Worm (Caenorhabditis elegans) whole organism, L1 larva: ENCODE data around the gene snf-7.

Experiments used
- C04F5.9 ChIP-seq: sonication (generic microtip); optimal IDR thresholded peaks from 2 replicates; lab custom pipeline; 2016; ENCODE audit warnings: missing genetic modification characterization, missing compliant biosample characterization
- F16B12.6 ChIP-seq: fragments of 150-350 bp; optimal IDR thresholded peaks from 2 replicates; lab custom pipeline; 2014; ENCODE audit warnings: missing biosample characterization, missing genetic modification characterization
- Y116A8C.19 ChIP-seq: sonication (generic microtip); optimal IDR thresholded peaks from 2 replicates; lab custom pipeline; 2016; ENCODE audit warnings: missing compliant biosample characterization, missing genetic modification characterization, borderline replicate concordance
- aly-2 ChIP-seq: fragments of 150-350 bp; optimal IDR thresholded peaks from 2 replicates; lab custom pipeline; 2014; ENCODE audit warnings: missing biosample characterization, missing genetic modification characterization
- ama-1 ChIP-seq: fragments of 150-350 bp; optimal IDR thresholded peaks from 2 replicates; lab custom pipeline; 2014
- blmp-1 ChIP-seq: fragments of 150-350 bp; optimal IDR thresholded peaks from 2 replicates; lab custom pipeline; 2014; ENCODE audit warnings: missing biosample characterization, missing genetic modification characterization
- ceh-63 ChIP-seq: fragments of 200-800 bp; sonication (Bioruptor generic); optimal IDR thresholded peaks from 2 replicates; lab custom pipeline; 2018; ENCODE audit warnings: mild to moderate bottlenecking, missing genetic modification characterization, missing compliant biosample characterization
- ceh-8 ChIP-seq: fragments of 200-800 bp; sonication (Bioruptor generic); optimal IDR thresholded peaks from 2 replicates; lab custom pipeline; 2018; ENCODE audit warnings: mild to moderate bottlenecking, missing genetic modification characterization, moderate library complexity, missing compliant biosample characterization
- ceh-82 ChIP-seq, 3 experiments: fragments of 150-350 bp in 1 of 3; sonication (generic microtip) in 2 of 3; optimal IDR thresholded peaks; 2 replicates each; lab custom pipeline; 2014 to 2017; ENCODE audit warnings: missing biosample characterization in 3 of 3, missing genetic modification characterization in 3 of 3
- ceh-88 ChIP-seq: fragments of 200-800 bp; sonication (Bioruptor generic); IDR thresholded peaks from 2 replicates; pipeline ENCODE4 v1.3.6; 2022; ENCODE audit warnings: missing genetic modification characterization, missing compliant biosample characterization
- dpl-1 ChIP-seq, 3 experiments: fragments of 150-350 bp in 2 of 3; sonication (generic microtip) in 1 of 3; optimal IDR thresholded peaks; 2 replicates each; lab custom pipeline; 2014 to 2017; ENCODE audit warnings: missing biosample characterization in 3 of 3, missing genetic modification characterization in 3 of 3, missing genetic modification reagents in 3 of 3
- dsc-1 ChIP-seq: sonication (generic microtip); optimal IDR thresholded peaks from 2 replicates; lab custom pipeline; 2016; ENCODE audit warnings: mild to moderate bottlenecking, missing genetic modification characterization, missing compliant biosample characterization
- egl-13 ChIP-seq: sonication (generic microtip); optimal IDR thresholded peaks from 2 replicates; lab custom pipeline; 2016; ENCODE audit warnings: missing genotype, missing genetic modification reagents, missing genetic modification characterization, missing compliant biosample characterization
- egl-27 ChIP-seq, 2 experiments: fragments of 150-350 bp in 1 of 2; sonication (generic microtip); optimal IDR thresholded peaks; 3 replicates each; lab custom pipeline; 2017 to 2018; ENCODE audit warnings: missing biosample characterization in 2 of 2, missing genetic modification characterization in 2 of 2, missing genetic modification reagents in 2 of 2
- elt-2 ChIP-seq: sonication (generic microtip); optimal IDR thresholded peaks from 2 replicates; lab custom pipeline; 2016; ENCODE audit warnings: missing genetic modification characterization, mild to moderate bottlenecking, inconsistent platforms, missing compliant biosample characterization, missing genetic modification reagents
- elt-3 ChIP-seq, 6 experiments: fragments of 150-350 bp in 1 of 6; sonication (generic microtip); optimal IDR thresholded peaks; 2 replicates each; lab custom pipeline; 2017 to 2018; ENCODE audit warnings: missing biosample characterization in 6 of 6, missing genetic modification characterization in 6 of 6, inconsistent platforms in 1 of 6
- fkh-10 ChIP-seq: sonication (generic microtip); optimal IDR thresholded peaks from 2 replicates; lab custom pipeline; 2017; ENCODE audit warnings: missing biosample characterization, missing genetic modification reagents, missing genetic modification characterization
- fkh-8 ChIP-seq: sonication (generic microtip); optimal IDR thresholded peaks from 2 replicates; lab custom pipeline; 2016; ENCODE audit warnings: mild to moderate bottlenecking, missing genetic modification characterization, missing compliant biosample characterization
- fos-1 ChIP-seq: fragments of 150-350 bp; optimal IDR thresholded peaks from 2 replicates; lab custom pipeline; 2014; ENCODE audit warnings: missing biosample characterization, missing genetic modification characterization
- grh-1 ChIP-seq: fragments of 200-800 bp; sonication (Bioruptor generic); IDR thresholded peaks from 2 replicates; pipeline ENCODE4 v1.3.6; 2022; ENCODE audit warnings: missing genetic modification reagents, missing genetic modification characterization, missing compliant biosample characterization
- hlh-4 ChIP-seq: sonication (generic microtip); optimal IDR thresholded peaks from 2 replicates; lab custom pipeline; 2016; ENCODE audit warnings: mild to moderate bottlenecking, missing genetic modification characterization, missing compliant biosample characterization
- hpl-2 ChIP-seq: fragments of 150-350 bp; optimal IDR thresholded peaks from 2 replicates; lab custom pipeline; 2014; ENCODE audit warnings: missing biosample characterization, missing genetic modification reagents, missing genetic modification characterization
- irx-1 ChIP-seq: sonication (generic microtip); optimal IDR thresholded peaks from 2 replicates; lab custom pipeline; 2016; ENCODE audit warnings: missing genetic modification characterization, missing compliant biosample characterization
- jun-1 ChIP-seq: fragments of 150-350 bp; optimal IDR thresholded peaks from 2 replicates; lab custom pipeline; 2014; ENCODE audit warnings: missing biosample characterization, missing genetic modification reagents, missing genetic modification characterization
- lin-15B ChIP-seq: fragments of 150-350 bp; sonication (generic microtip); optimal IDR thresholded peaks from 3 replicates; lab custom pipeline; 2014; ENCODE audit warnings: missing biosample characterization, missing genetic modification characterization
- lsy-2 ChIP-seq, 2 experiments: fragments of 150-350 bp; optimal IDR thresholded peaks; 2 replicates each; lab custom pipeline; 2014; ENCODE audit warnings: missing biosample characterization in 2 of 2, missing genetic modification characterization in 2 of 2
- mab-9 ChIP-seq: fragments of 200-800 bp; sonication (Bioruptor generic); IDR thresholded peaks from 2 replicates; pipeline ENCODE4 v1.3.6; 2022; ENCODE audit warnings: missing genetic modification reagents, missing genetic modification characterization, missing compliant biosample characterization
- mef-2 ChIP-seq: fragments of 150-350 bp; optimal IDR thresholded peaks from 2 replicates; lab custom pipeline; 2014; ENCODE audit warnings: missing biosample characterization, missing genetic modification characterization
- mep-1 ChIP-seq: fragments of 150-350 bp; optimal IDR thresholded peaks from 2 replicates; lab custom pipeline; 2014; ENCODE audit warnings: missing biosample characterization, missing genetic modification characterization
- nhr-11 ChIP-seq: fragments of 150-350 bp; optimal IDR thresholded peaks from 2 replicates; lab custom pipeline; 2014; ENCODE audit warnings: missing biosample characterization, missing genetic modification characterization
- nhr-12 ChIP-seq: sonication (generic microtip); optimal IDR thresholded peaks from 2 replicates; lab custom pipeline; 2017; ENCODE audit warnings: missing biosample characterization, missing genetic modification characterization
- nhr-19 ChIP-seq: fragments of 200-800 bp; sonication (Bioruptor generic); conservative IDR thresholded peaks from 2 replicates; pipeline ENCODE4 v1.3.6; 2022; ENCODE audit warnings: missing genetic modification characterization, missing compliant biosample characterization
- nhr-20 ChIP-seq: sonication (generic microtip); optimal IDR thresholded peaks from 2 replicates; lab custom pipeline; 2016; ENCODE audit warnings: mild to moderate bottlenecking, missing genetic modification characterization, missing compliant biosample characterization
- nhr-28 ChIP-seq: fragments of 150-350 bp; optimal IDR thresholded peaks from 2 replicates; lab custom pipeline; 2014; ENCODE audit warnings: missing biosample characterization, missing genetic modification characterization
- nhr-47 ChIP-seq: sonication (generic microtip); optimal IDR thresholded peaks from 2 replicates; lab custom pipeline; 2016; ENCODE audit warnings: mild to moderate bottlenecking, missing genetic modification characterization, moderate library complexity, missing compliant biosample characterization
- nhr-71 ChIP-seq: sonication (generic microtip); optimal IDR thresholded peaks from 2 replicates; lab custom pipeline; 2016; ENCODE audit warnings: mild to moderate bottlenecking, missing genetic modification characterization, moderate library complexity, missing compliant biosample characterization
- nhr-84 ChIP-seq: sonication (generic microtip); optimal IDR thresholded peaks from 2 replicates; lab custom pipeline; 2017; ENCODE audit warnings: missing biosample characterization, missing genetic modification characterization
- nhr-85 ChIP-seq: sonication (generic microtip); peaks from one replicate; lab custom pipeline; 2016; ENCODE audit warnings: missing genetic modification characterization, inconsistent platforms, missing compliant biosample characterization
- nhr-90 ChIP-seq: sonication (generic microtip); optimal IDR thresholded peaks from 2 replicates; lab custom pipeline; 2016; ENCODE audit warnings: mild to moderate bottlenecking, missing genetic modification characterization, missing compliant biosample characterization; ENCODE audit not compliant: poor library complexity
- pax-3 ChIP-seq: fragments of 200-800 bp; sonication (Bioruptor generic); optimal IDR thresholded peaks from 2 replicates; lab custom pipeline; 2018; ENCODE audit warnings: mild to moderate bottlenecking, missing genetic modification characterization, moderate library complexity, missing compliant biosample characterization
- sox-4 ChIP-seq: sonication (generic microtip); optimal IDR thresholded peaks from 2 replicates; lab custom pipeline; 2016; ENCODE audit warnings: missing genetic modification characterization, missing compliant biosample characterization
- sptf-1 ChIP-seq: fragments of 150-350 bp; optimal IDR thresholded peaks from 2 replicates; lab custom pipeline; 2014; ENCODE audit warnings: missing biosample characterization, missing genetic modification characterization
- tbx-2 ChIP-seq: sonication (generic microtip); optimal IDR thresholded peaks from 2 replicates; lab custom pipeline; 2016; ENCODE audit warnings: missing genetic modification characterization, missing compliant biosample characterization
- tlp-1 ChIP-seq: fragments of 150-350 bp; optimal IDR thresholded peaks from 2 replicates; lab custom pipeline; 2014; ENCODE audit warnings: missing biosample characterization, missing genetic modification characterization
- unc-130 ChIP-seq: fragments of 150-350 bp; optimal IDR thresholded peaks from 2 replicates; lab custom pipeline; 2017; ENCODE audit warnings: missing biosample characterization, missing genetic modification characterization, inconsistent platforms
- unc-62 ChIP-seq: fragments of 150-350 bp; optimal IDR thresholded peaks from 2 replicates; lab custom pipeline; 2014; ENCODE audit warnings: missing biosample characterization, missing genetic modification reagents, missing genetic modification characterization
- vab-15 ChIP-seq: sonication (generic microtip); optimal IDR thresholded peaks from 2 replicates; lab custom pipeline; 2017; ENCODE audit warnings: missing genotype, mild to moderate bottlenecking, missing genetic modification characterization, missing compliant biosample characterization
- zag-1 ChIP-seq: fragments of 150-350 bp; optimal IDR thresholded peaks from 2 replicates; lab custom pipeline; 2014; ENCODE audit warnings: missing biosample characterization, missing genetic modification characterization
- zip-4 ChIP-seq: fragments of 200-800 bp; sonication (Bioruptor generic); optimal IDR thresholded peaks from 2 replicates; lab custom pipeline; 2018; ENCODE audit warnings: mild to moderate bottlenecking, missing genetic modification characterization, moderate library complexity, missing compliant biosample characterization
- ztf-4 ChIP-seq: fragments of 150-350 bp; optimal IDR thresholded peaks from 2 replicates; lab custom pipeline; 2014; ENCODE audit warnings: missing biosample characterization, missing genetic modification characterization

The snf-7 gene

DNA sequence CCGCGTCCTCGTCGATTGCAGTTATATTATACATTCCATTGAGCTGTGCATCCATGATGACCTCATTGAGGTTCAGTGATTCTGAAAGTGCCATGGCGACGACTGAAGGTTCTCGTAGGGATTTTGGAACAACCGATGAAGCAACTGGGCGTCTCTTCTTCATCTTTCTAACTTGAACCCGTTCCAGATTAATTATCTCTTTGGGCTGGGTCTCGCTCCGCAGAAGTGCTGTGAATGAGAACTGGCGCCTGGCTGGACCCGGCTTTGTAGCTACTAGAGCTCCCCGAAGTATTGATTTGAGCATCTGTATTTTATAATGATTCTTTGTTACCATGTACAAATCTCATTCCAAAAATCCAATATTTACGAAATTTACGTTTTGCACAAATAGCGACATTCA, 27.7 kb upstream of the snf-7 start, which contains the start of gene ZK1010.2:
TSS of gene ZK1010.2 (minus strand) at position 304 of the 400 bp plus-strand sequence.
- TF ChIP-seq mab-9 (GFP tag; lab: Robert Waterston, UW) (0 out of 2 replicates have a peak, but pooled peaks have one; percentile 33), hlh-4 (tag; lab: Kevin White, UChicago) (no peak), nhr-47 (tag; lab: Kevin White, UChicago) (peak; percentile 28), lsy-2 (tag; optimal IDR thresholded peaks at IDR 0.05; lab: Kevin White, UChicago) (peak in 1 of 2 experiments; percentile 4), sox-4 (tag; lab: Kevin White, UChicago) (no peak), nhr-12 (no peak)

- TF ChIP-seq zag-1 (tag; lab: Kevin White, UChicago) = no peak
- peak; percentile 19 for TF ChIP-seq nhr-11 (tag; lab: Kevin White, UChicago)
- peak; percentile 64 for TF ChIP-seq pax-3 (tag; lab: Kevin White, UChicago)
- TF ChIP-seq ceh-8 = peak; percentile 49
- TF ChIP-seq elt-3 (tag; optimal IDR thresholded peaks at IDR 0.05; lab: Kevin White, UChicago) = peak in 3 of 6 experiments; percentile 2 to 78 (median 76)
- TF ChIP-seq tbx-2 (tag; lab: Kevin White, UChicago) = peak; percentile 91
- TF ChIP-seq F16B12.6 (tag; lab: Kevin White, UChicago) = peak; percentile 78
- peak; percentile 67 for TF ChIP-seq egl-13
- no peak for TF ChIP-seq ceh-63 (GFP tag; lab: Kevin White, UChicago)
- TF ChIP-seq unc-62 = no peak
- peak; percentile 72 for TF ChIP-seq mef-2 (tag; lab: Kevin White, UChicago)
- no peak for TF ChIP-seq ceh-88 (GFP tag; lab: Robert Waterston, UW)
- no peak for TF ChIP-seq nhr-84
- peak; percentile 86 for TF ChIP-seq nhr-20 (tag; lab: Kevin White, UChicago)
- peak; percentile 85 for TF ChIP-seq fos-1
- no peak for TF ChIP-seq sptf-1 (tag; lab: Kevin White, UChicago)
- no peak for TF ChIP-seq nhr-12
- peak; percentile 93 for TF ChIP-seq dsc-1
- peak; percentile 96 for TF ChIP-seq unc-130
- TF ChIP-seq jun-1 (tag; lab: Kevin White, UChicago) = peak; percentile 87
- peak; percentile 68 for TF ChIP-seq ztf-4 (tag; lab: Kevin White, UChicago)
- TF ChIP-seq mab-9 (GFP tag; lab: Robert Waterston, UW) = peak; percentile 59
- peak; percentile 93 for TF ChIP-seq nhr-85 (tag; lab: Kevin White, UChicago)
- peak; percentile 91 to 98 (median 93) for TF ChIP-seq ceh-82 (tag; optimal IDR thresholded peaks at IDR 0.05; lab: Kevin White, UChicago)
- peak; percentile 26 for TF ChIP-seq ama-1 (lab: Kevin White, UChicago)
- no peak for TF ChIP-seq tlp-1 (tag; lab: Kevin White, UChicago)
- peak; percentile 81 for TF ChIP-seq blmp-1 (tag; lab: Kevin White, UChicago)
- TF ChIP-seq Y116A8C.19 (tag; lab: Kevin White, UChicago) = no peak
- peak; percentile 57 for TF ChIP-seq C04F5.9 (tag; lab: Kevin White, UChicago)
- peak; percentile 78 to 84 (median 84) for TF ChIP-seq dpl-1 (GFP tag; optimal IDR thresholded peaks at IDR 0.05; lab: Kevin White, UChicago)
- peak; percentile 82 for TF ChIP-seq mep-1 (tag; lab: Kevin White, UChicago)
- peak; percentile 83 for TF ChIP-seq irx-1 (tag; lab: Kevin White, UChicago)
- TF ChIP-seq elt-2 (tag; lab: Kevin White, UChicago) = peak; percentile 61
- peak; percentile 69 for TF ChIP-seq zip-4 (GFP tag; lab: Kevin White, UChicago)
- peak; percentile 72 for TF ChIP-seq hpl-2 (GFP tag; lab: Kevin White, UChicago)
- TF ChIP-seq grh-1 = peak; percentile 78
- peak; percentile 85 for TF ChIP-seq nhr-19 (GFP tag; lab: Robert Waterston, UW)
- TF ChIP-seq vab-15 (tag; lab: Kevin White, UChicago) = no peak
- TF ChIP-seq aly-2 = peak; percentile 84
- peak; percentile 93 for TF ChIP-seq nhr-71 (tag; lab: Kevin White, UChicago)
- peak; percentile 69 for TF ChIP-seq lin-15B (tag; lab: Kevin White, UChicago)
- TF ChIP-seq nhr-90 (tag; lab: Kevin White, UChicago) = peak; percentile 86
- peak; percentile 91 for TF ChIP-seq fkh-8 (tag; lab: Kevin White, UChicago)
- peak; percentile 48 for TF ChIP-seq fkh-10 (GFP tag; lab: Kevin White, UChicago)
- TF ChIP-seq egl-27 (tag; optimal IDR thresholded peaks at IDR 0.05; lab: Kevin White, UChicago) = no peak
- no peak for TF ChIP-seq nhr-28 (tag; lab: Kevin White, UChicago)
Observed at ce11 chrIII:12978473-12979174, 26.6 kb upstream of the snf-7 start, which contains the start of the genes ubq-2 and frg-1. Gene ubq-2 (minus strand): TSS chrIII:12978523. Gene frg-1 (plus strand): TSS chrIII:12979162.
